Fruit fly (Drosophila melanogaster) whole organism, embryonic: ENCODE data around the gene CG10333.

Experiments used
- B-H1 ChIP-seq: fragments of 200-800 bp; sonication (Bioruptor generic); IDR thresholded peaks from 3 replicates; pipeline ENCODE4 v1.3.6; 2022; ENCODE audit warnings: missing biosample characterization, missing genetic modification characterization
- BEAF-32 ChIP-seq: fragments of 200-800 bp; sonication (Bioruptor generic); optimal IDR thresholded peaks from 3 replicates; lab custom pipeline; 2017; ENCODE audit warnings: missing biosample characterization, missing genetic modification characterization, mild to moderate bottlenecking, moderate library complexity, missing genetic modification reagents
- CG10267 ChIP-seq: fragments of 200-800 bp; sonication (Bioruptor generic); optimal IDR thresholded peaks from 2 replicates; lab custom pipeline; 2018; ENCODE audit warnings: missing biosample characterization, mild to moderate bottlenecking, missing genetic modification characterization, moderate library complexity
- CG11723 ChIP-seq: fragments of 200-800 bp; sonication (Bioruptor generic); optimal IDR thresholded peaks from 2 replicates; lab custom pipeline; 2017; ENCODE audit warnings: missing biosample characterization, mild to moderate bottlenecking, missing genetic modification characterization
- CG12391 ChIP-seq: fragments of 200-800 bp; sonication (Bioruptor generic); optimal IDR thresholded peaks from 3 replicates; lab custom pipeline; 2018; ENCODE audit warnings: missing biosample characterization, mild to moderate bottlenecking, missing genetic modification characterization, moderate library complexity
- CG12659 ChIP-seq: fragments of 200-800 bp; sonication (Bioruptor generic); optimal IDR thresholded peaks from 3 replicates; lab custom pipeline; 2017; ENCODE audit warnings: mild to moderate bottlenecking, missing biosample characterization, missing genetic modification reagents, missing genetic modification characterization
- CG13123 ChIP-seq: fragments of 200-800 bp; sonication (Bioruptor generic); optimal IDR thresholded peaks from 2 replicates; lab custom pipeline; 2016; ENCODE audit warnings: missing biosample characterization, missing genetic modification characterization
- CG13287 ChIP-seq: fragments of 200-800 bp; sonication (Bioruptor generic); IDR thresholded peaks from 2 replicates; pipeline ENCODE4 v1.3.6; 2022; ENCODE audit warnings: missing biosample characterization, missing genetic modification characterization; ENCODE audit not compliant: partially characterized antibody
- CG15601 ChIP-seq: fragments of 200-800 bp; sonication (Bioruptor generic); optimal IDR thresholded peaks from 3 replicates; lab custom pipeline; 2019; ENCODE audit warnings: missing biosample characterization, mild to moderate bottlenecking, missing genetic modification characterization, moderate library complexity
- CG1603 ChIP-seq: fragments of 200-800 bp; sonication (Bioruptor generic); optimal IDR thresholded peaks from 2 replicates; lab custom pipeline; 2019; ENCODE audit warnings: missing biosample characterization, mild to moderate bottlenecking, missing genetic modification characterization, moderate library complexity
- CG2202 ChIP-seq: fragments of 200-800 bp; sonication (Bioruptor generic); optimal IDR thresholded peaks from 2 replicates; lab custom pipeline; 2018; ENCODE audit warnings: missing biosample characterization, mild to moderate bottlenecking, missing genetic modification characterization
- CG31365 ChIP-seq: fragments of 200-800 bp; sonication (Bioruptor generic); optimal IDR thresholded peaks from 2 replicates; lab custom pipeline; 2018; ENCODE audit warnings: missing biosample characterization, mild to moderate bottlenecking, missing genetic modification characterization
- CG32767 ChIP-seq: fragments of 200-800 bp; sonication (Bioruptor generic); IDR thresholded peaks from 2 replicates; pipeline ENCODE4 v1.3.6; 2022; ENCODE audit warnings: missing biosample characterization, missing genetic modification characterization
- CG34376 ChIP-seq: fragments of 200-800 bp; sonication (Bioruptor generic); optimal IDR thresholded peaks from 2 replicates; lab custom pipeline; 2018; ENCODE audit warnings: missing biosample characterization, mild to moderate bottlenecking, missing genetic modification characterization
- CG3995 ChIP-seq: fragments of 200-800 bp; sonication (Bioruptor generic); optimal IDR thresholded peaks from 3 replicates; lab custom pipeline; 2016; ENCODE audit warnings: missing biosample characterization, missing genetic modification characterization
- CG6683 ChIP-seq: fragments of 200-800 bp; sonication (Bioruptor generic); optimal IDR thresholded peaks from 2 replicates; lab custom pipeline; 2017; ENCODE audit warnings: missing biosample characterization, mild to moderate bottlenecking, missing genetic modification characterization, missing genetic modification reagents
- CG7963 ChIP-seq: fragments of 200-800 bp; sonication (Bioruptor generic); IDR thresholded peaks from 3 replicates; pipeline ENCODE4 v1.3.6; 2022; ENCODE audit warnings: missing biosample characterization, missing genetic modification characterization; ENCODE audit not compliant: partially characterized antibody
- CG7987 ChIP-seq: fragments of 200-800 bp; sonication (Bioruptor generic); optimal IDR thresholded peaks from 2 replicates; lab custom pipeline; 2018; ENCODE audit warnings: missing biosample characterization, mild to moderate bottlenecking, missing genetic modification characterization, moderate library complexity
- CG8924 ChIP-seq: fragments of 200-800 bp; optimal IDR thresholded peaks from 3 replicates; lab custom pipeline; 2019; ENCODE audit warnings: missing biosample characterization, mild to moderate bottlenecking, missing genetic modification characterization, moderate library complexity
- CHES-1-like ChIP-seq: fragments of 200-800 bp; sonication (Bioruptor generic); optimal IDR thresholded peaks from 2 replicates; lab custom pipeline; 2016; ENCODE audit warnings: missing biosample characterization, missing genetic modification characterization
- CrebB ChIP-seq: fragments of 200-800 bp; sonication (Bioruptor generic); optimal IDR thresholded peaks from 3 replicates; lab custom pipeline; 2018; ENCODE audit warnings: missing biosample characterization, mild to moderate bottlenecking, missing genetic modification characterization
- D ChIP-seq, 2 experiments: fragments of 200-800 bp in 1 of 2; fragments of >200 bp in 1 of 2; sonication (Bioruptor generic) in 1 of 2; optimal IDR thresholded peaks; 2 replicates in 1 of 2; 3 replicates in 1 of 2; lab custom pipeline; 2017; ENCODE audit warnings: mild to moderate bottlenecking in 1 of 2, missing biosample characterization in 1 of 2, missing genetic modification characterization in 1 of 2, missing genetic modification reagents in 1 of 2
- Dip2 ChIP-seq: fragments of 200-800 bp; sonication (Bioruptor generic); IDR thresholded peaks from 2 replicates; pipeline ENCODE4 v1.3.6; 2022; ENCODE audit warnings: missing biosample characterization, missing genetic modification characterization
- Dll ChIP-seq: fragments of 200-800 bp; sonication (Bioruptor generic); IDR thresholded peaks from 4 replicates; pipeline ENCODE4 v1.3.6; 2022; ENCODE audit warnings: missing biosample characterization, missing genetic modification characterization; ENCODE audit not compliant: partially characterized antibody
- Dp ChIP-seq: fragments of 200-800 bp; sonication (Bioruptor generic); optimal IDR thresholded peaks from 2 replicates; lab custom pipeline; 2018; ENCODE audit warnings: missing biosample characterization, mild to moderate bottlenecking, missing genetic modification characterization, moderate library complexity
- H15 ChIP-seq: fragments of 200-800 bp; sonication (Bioruptor generic); IDR thresholded peaks from 3 replicates; pipeline ENCODE4 v1.3.6; 2022; ENCODE audit warnings: missing biosample characterization, missing genetic modification characterization
- Hr51 ChIP-seq, 2 experiments: fragments of 200-800 bp; sonication (Bioruptor generic); optimal IDR thresholded peaks; 2 replicates in 1 of 2; 3 replicates in 1 of 2; lab custom pipeline; 2016 to 2018; ENCODE audit warnings: missing biosample characterization in 2 of 2, missing genetic modification characterization in 2 of 2, mild to moderate bottlenecking in 1 of 2, moderate library complexity in 1 of 2
- MESR4 ChIP-seq: fragments of 200-800 bp; sonication (Bioruptor generic); optimal IDR thresholded peaks from 2 replicates; lab custom pipeline; 2018; ENCODE audit warnings: missing biosample characterization, mild to moderate bottlenecking, missing genetic modification characterization, moderate library complexity
- Nf-YC ChIP-seq: fragments of 200-800 bp; optimal IDR thresholded peaks from 3 replicates; lab custom pipeline; 2019; ENCODE audit warnings: missing biosample characterization, mild to moderate bottlenecking, missing genetic modification characterization, moderate library complexity
- PHDP ChIP-seq: fragments of 200-800 bp; sonication (Bioruptor generic); optimal IDR thresholded peaks from 3 replicates; lab custom pipeline; 2018; ENCODE audit warnings: missing biosample characterization, mild to moderate bottlenecking, missing genetic modification characterization, moderate library complexity
- Ravus ChIP-seq: fragments of 200-800 bp; sonication (Bioruptor generic); IDR thresholded peaks from 2 replicates; pipeline ENCODE4 v1.3.6; 2022; ENCODE audit warnings: missing biosample characterization, missing genetic modification characterization
- Six4 ChIP-seq: fragments of 200-800 bp; sonication (Bioruptor generic); optimal IDR thresholded peaks from 2 replicates; lab custom pipeline; 2016; ENCODE audit warnings: missing biosample characterization, missing genetic modification characterization
- Sry-δ ChIP-seq: fragments of 200-800 bp; sonication (Bioruptor generic); optimal IDR thresholded peaks from 2 replicates; lab custom pipeline; 2016; ENCODE audit warnings: missing biosample characterization, missing genetic modification characterization
- Taf1 ChIP-seq: fragments of 200-800 bp; sonication (Bioruptor generic); IDR thresholded peaks from 2 replicates; pipeline ENCODE4 v1.3.6; 2022; ENCODE audit warnings: missing biosample characterization, missing genetic modification characterization
- amos ChIP-seq: fragments of 200-800 bp; sonication (Bioruptor generic); IDR thresholded peaks from 2 replicates; pipeline ENCODE4 v1.3.6; 2022; ENCODE audit warnings: missing biosample characterization, missing genetic modification characterization; ENCODE audit not compliant: partially characterized antibody
- ap ChIP-seq: fragments of 200-800 bp; sonication (Bioruptor generic); IDR thresholded peaks from 2 replicates; pipeline ENCODE4 v1.3.6; 2022; ENCODE audit warnings: missing biosample characterization, missing genetic modification characterization
- corto ChIP-seq: fragments of 200-800 bp; sonication (Bioruptor generic); optimal IDR thresholded peaks from 2 replicates; lab custom pipeline; 2016; ENCODE audit warnings: missing biosample characterization, mild to moderate bottlenecking, missing genetic modification characterization, moderate library complexity
- cwo ChIP-seq: fragments of 200-800 bp; sonication (Bioruptor generic); optimal IDR thresholded peaks from 3 replicates; lab custom pipeline; 2017; ENCODE audit warnings: missing biosample characterization, missing genetic modification characterization, mild to moderate bottlenecking, moderate library complexity, missing genetic modification reagents
- exex ChIP-seq: fragments of 200-800 bp; sonication (Bioruptor generic); optimal IDR thresholded peaks from 4 replicates; lab custom pipeline; 2018; ENCODE audit warnings: missing biosample characterization, mild to moderate bottlenecking, missing genetic modification characterization, moderate library complexity
- fu2 ChIP-seq: fragments of 200-800 bp; sonication (Bioruptor generic); optimal IDR thresholded peaks from 2 replicates; lab custom pipeline; 2016; ENCODE audit warnings: missing biosample characterization, missing genetic modification characterization
- h ChIP-seq: fragments of >200 bp; optimal IDR thresholded peaks from 2 replicates; lab custom pipeline; 2017
- hbn ChIP-seq: fragments of 200-800 bp; sonication (Bioruptor generic); IDR thresholded peaks from 2 replicates; pipeline ENCODE4 v1.3.6; 2022; ENCODE audit warnings: missing biosample characterization, missing genetic modification characterization; ENCODE audit not compliant: partially characterized antibody
- insv ChIP-seq, 2 experiments: fragments of 200-800 bp; sonication (Bioruptor generic); optimal IDR thresholded peaks; 3 replicates each; lab custom pipeline; 2016 to 2018; ENCODE audit warnings: missing biosample characterization in 2 of 2, missing genetic modification characterization in 2 of 2
- jumu ChIP-seq: fragments of 200-800 bp; sonication (Bioruptor generic); optimal IDR thresholded peaks from 3 replicates; lab custom pipeline; 2016; ENCODE audit warnings: missing biosample characterization, missing genetic modification characterization
- ken ChIP-seq: fragments of 200-800 bp; sonication (Bioruptor generic); IDR thresholded peaks from 3 replicates; pipeline ENCODE4 v1.3.6; 2022; ENCODE audit warnings: missing biosample characterization, missing genetic modification characterization
- lmd ChIP-seq: fragments of 200-800 bp; sonication (Bioruptor generic); IDR thresholded peaks from 2 replicates; pipeline ENCODE4 v1.3.6; 2022; ENCODE audit warnings: missing biosample characterization, missing genetic modification characterization
- phol ChIP-seq: fragments of 200-800 bp; sonication (Bioruptor generic); optimal IDR thresholded peaks from 3 replicates; lab custom pipeline; 2018; ENCODE audit warnings: missing biosample characterization, mild to moderate bottlenecking, missing genetic modification characterization, moderate library complexity
- trem ChIP-seq: fragments of 200-800 bp; optimal IDR thresholded peaks from 3 replicates; lab custom pipeline; 2019; ENCODE audit warnings: missing biosample characterization, mild to moderate bottlenecking, missing genetic modification characterization, moderate library complexity
- ttk ChIP-seq: fragments of 200-800 bp; sonication (Bioruptor generic); IDR thresholded peaks from 2 replicates; pipeline ENCODE4 v2.1.2; 2022; ENCODE audit warnings: missing biosample characterization, missing genetic modification characterization
- tx ChIP-seq: fragments of 200-800 bp; sonication (Bioruptor generic); optimal IDR thresholded peaks from 2 replicates; lab custom pipeline; 2016; ENCODE audit warnings: missing biosample characterization, missing genetic modification characterization

CG10333 gene

dm6 chr2L:18606642-18607041 lies at the start of gene CG10333 (continued):
- TF ChIP-seq ap (GFP tag; lab: Robert Waterston, UW) (no peak), BEAF-32 (GFP tag; lab: Kevin White, UChicago) (peak; percentile 49), Sry-δ (GFP tag; lab: Kevin White, UChicago) (peak; percentile 1), CG34376 (GFP tag; lab: Kevin White, UChicago) (no peak), fu2 (no peak), CrebB (tag; lab: Kevin White, UChicago) (no peak), corto (GFP tag; lab: Kevin White, UChicago) (no peak), H15 (GFP tag; lab: Robert Waterston, UW) (no peak), lmd (no peak), Hr51 (GFP tag; optimal IDR thresholded peaks at IDR 0.05; lab: Kevin White, UChicago) (no peak), Dp (GFP tag; lab: Kevin White, UChicago) (peak; percentile 33), phol (tag; lab: Kevin White, UChicago) (peak; percentile 5), hbn (GFP tag; lab: Robert Waterston, UW) (0 out of 2 replicates have a peak, but pooled peaks have one; percentile 41), CG31365 (tag; lab: Kevin White, UChicago) (no peak), CG12659 (GFP tag; lab: Kevin White, UChicago) (no peak), D (optimal IDR thresholded peaks at IDR 0.05; lab: Kevin White, UChicago) (no peak), D (GFP tag; optimal IDR thresholded peaks at IDR 0.05; lab: Kevin White, UChicago) (no peak), PHDP (tag; lab: Kevin White, UChicago) (no peak), CG2202 (no peak), ken (GFP tag; lab: Robert Waterston, UW) (no peak), Dll (GFP tag; lab: Robert Waterston, UW) (0 out of 4 replicates have a peak, but pooled peaks have one; percentile 32), h (lab: Kevin White, UChicago) (no peak), CG10267 (tag; lab: Kevin White, UChicago) (peak; percentile 43), cwo (GFP tag; lab: Kevin White, UChicago) (no peak), trem (tag; lab: Kevin White, UChicago) (peak; percentile 53), CG13123 (GFP tag; lab: Kevin White, UChicago) (no peak), CG6683 (GFP tag; lab: Kevin White, UChicago) (no peak), B-H1 (GFP tag; lab: Robert Waterston, UW) (no peak), CG32767 (GFP tag; lab: Robert Waterston, UW) (no peak), Six4 (GFP tag; lab: Kevin White, UChicago) (no peak), CG13287 (GFP tag; lab: Robert Waterston, UW) (peak; percentile 51), Dip2 (GFP tag; lab: Robert Waterston, UW) (no peak), CG12391 (peak; percentile 0), insv (GFP tag; optimal IDR thresholded peaks at IDR 0.05; lab: Kevin White, UChicago) (peak in 1 of 2 experiments; percentile 2), ttk (GFP tag; lab: Robert Waterston, UW) (no peak), Nf-YC (tag; lab: Kevin White, UChicago) (no peak), Taf1 (GFP tag; lab: Robert Waterston, UW) (no peak), CG3995 (peak; percentile 93), CG11723 (no peak), CG7963 (GFP tag; lab: Robert Waterston, UW) (no peak), tx (no peak), jumu (GFP tag; lab: Kevin White, UChicago) (no peak), CG8924 (peak; percentile 7), Ravus (GFP tag; lab: Robert Waterston, UW) (no peak), MESR4 (peak; percentile 59), exex (tag; lab: Kevin White, UChicago) (peak; percentile 3), CG15601 (tag; lab: Kevin White, UChicago) (no peak), CHES-1-like (GFP tag; lab: Kevin White, UChicago) (no peak), CG7987 (GFP tag; lab: Kevin White, UChicago) (no peak), amos (GFP tag; lab: Robert Waterston, UW) (0 out of 2 replicates have a peak, but pooled peaks have one; percentile 19), CG1603 (tag; lab: Kevin White, UChicago) (peak; percentile 33)
